Worm (Caenorhabditis elegans) whole organism, L3 larva: ENCODE measurements around the gene stdh-2.

ENCODE experiments used
- R02D3.7 ChIP-seq: fragments of 150-350 bp; optimal IDR thresholded peaks from 2 replicates; lab custom pipeline; 2014; ENCODE audit warnings: missing biosample characterization, missing genetic modification characterization
- ama-1 ChIP-seq: fragments of 150-350 bp; optimal IDR thresholded peaks from 2 replicates; lab custom pipeline; 2018
- ceh-28 ChIP-seq: fragments of 150-350 bp; optimal IDR thresholded peaks from 2 replicates; lab custom pipeline; 2014; ENCODE audit warnings: missing biosample characterization, missing genetic modification reagents, missing genetic modification characterization
- elt-1 ChIP-seq: fragments of 150-350 bp; optimal IDR thresholded peaks from 2 replicates; lab custom pipeline; 2014; ENCODE audit warnings: missing biosample characterization, missing genetic modification characterization
- elt-3 ChIP-seq, 3 experiments: fragments of 150-350 bp in 1 of 3; sonication (generic microtip) in 2 of 3; optimal IDR thresholded peaks; 2 replicates in 2 of 3; 4 replicates in 1 of 3; lab custom pipeline; 2014 to 2017; ENCODE audit warnings: missing biosample characterization in 3 of 3, missing genetic modification characterization in 3 of 3
- fkh-2 ChIP-seq: fragments of 150-350 bp; optimal IDR thresholded peaks from 2 replicates; lab custom pipeline; 2014; ENCODE audit warnings: missing biosample characterization, missing genetic modification reagents, missing genetic modification characterization
- jun-1 ChIP-seq: fragments of 150-350 bp; optimal IDR thresholded peaks from 2 replicates; lab custom pipeline; 2014; ENCODE audit warnings: missing biosample characterization, missing genetic modification reagents, missing genetic modification characterization
- nhr-11 ChIP-seq: fragments of 150-350 bp; optimal IDR thresholded peaks from 2 replicates; lab custom pipeline; 2014; ENCODE audit warnings: missing biosample characterization, missing genetic modification characterization
- sea-2 ChIP-seq: fragments of 150-350 bp; sonication (generic microtip); optimal IDR thresholded peaks from 4 replicates; lab custom pipeline; 2014; ENCODE audit warnings: missing biosample characterization, missing genetic modification reagents, missing genetic modification characterization
- skn-1 ChIP-seq: fragments of 150-350 bp; optimal IDR thresholded peaks from 2 replicates; lab custom pipeline; 2014; ENCODE audit warnings: missing biosample characterization, missing genetic modification characterization
- tbx-2 ChIP-seq: sonication (generic microtip); optimal IDR thresholded peaks from 2 replicates; lab custom pipeline; 2016; ENCODE audit warnings: mild to moderate bottlenecking, missing genetic modification characterization, missing compliant biosample characterization
- unc-62 ChIP-seq: fragments of 150-350 bp; sonication (generic microtip); optimal IDR thresholded peaks from 4 replicates; lab custom pipeline; 2014; ENCODE audit warnings: missing biosample characterization, missing genetic modification reagents, missing genetic modification characterization
- zag-1 ChIP-seq: fragments of 150-350 bp; optimal IDR thresholded peaks from 2 replicates; lab custom pipeline; 2014; ENCODE audit warnings: missing biosample characterization, missing genetic modification characterization
- ztf-11 ChIP-seq: fragments of 150-350 bp; optimal IDR thresholded peaks from 2 replicates; lab custom pipeline; 2014; ENCODE audit warnings: missing biosample characterization, missing genetic modification characterization

- TF ChIP-seq ztf-11 (tag; lab: Kevin White, UChicago) (no peak), jun-1 (tag; lab: Kevin White, UChicago) (no peak), elt-3 (tag; optimal IDR thresholded peaks at IDR 0.05; lab: Kevin White, UChicago) (no peak), ceh-28 (tag; lab: Kevin White, UChicago) (no peak), sea-2 (GFP tag; lab: Kevin White, UChicago) (no peak), zag-1 (no peak), elt-1 (tag; lab: Kevin White, UChicago) (no peak), tbx-2 (tag; lab: Kevin White, UChicago) (no peak), nhr-11 (tag; lab: Kevin White, UChicago) (no peak), ama-1 (lab: Kevin White, UChicago) (no peak), unc-62 (GFP tag; lab: Kevin White, UChicago) (no peak), skn-1 (tag; lab: Kevin White, UChicago) (no peak), R02D3.7 (tag; lab: Kevin White, UChicago) (no peak), fkh-2 (tag; lab: Kevin White, UChicago) (no peak)
These were observed 26.1 kb upstream of the stdh-2 start, which contains the start of gene F11A5.5 for ce11 chrV:16198016-16198415.
